Fruit fly (Drosophila melanogaster) Kc167 (cell line): Measurements from ENCODE around the gene La.

Experiments
- Sin3A ChIP-seq: fragments of >200 bp; optimal IDR thresholded peaks from 2 replicates; lab custom pipeline; 2018; ENCODE audit warnings: missing external identifiers
- insv ChIP-seq: fragments of >200 bp; optimal IDR thresholded peaks from 3 replicates; lab custom pipeline; 2018; ENCODE audit warnings: missing external identifiers
- psq ChIP-seq: fragments of >200 bp; optimal IDR thresholded peaks from 2 replicates; lab custom pipeline; 2017; ENCODE audit warnings: missing external identifiers

DNA sequence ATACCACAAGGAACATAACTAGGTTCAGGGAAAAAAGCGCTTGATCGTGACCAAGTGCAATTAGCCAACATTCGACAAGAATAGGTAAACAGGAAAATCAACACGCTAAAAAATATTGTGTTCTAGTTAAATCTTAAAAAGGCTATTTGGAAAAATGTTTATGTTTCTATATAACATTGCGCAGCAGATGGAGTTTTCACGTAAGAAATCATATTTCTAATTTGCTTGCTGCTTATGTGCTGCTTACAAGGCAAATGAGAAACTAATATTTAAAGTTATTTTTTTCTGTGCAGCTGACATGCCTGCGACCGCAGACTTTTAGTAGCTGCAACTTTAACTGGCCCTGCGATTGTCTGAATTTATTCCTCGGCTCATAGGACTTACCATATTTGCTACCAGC lies 31.5 kb upstream of the La start:
- TF ChIP-seq insv (lab: Kevin White, UChicago) (no peak), psq (no peak), Sin3A (lab: Kevin White, UChicago) (no peak)
